6 worm cellular contexts compared by ENCODE assay signal in the genomic region with DNA sequence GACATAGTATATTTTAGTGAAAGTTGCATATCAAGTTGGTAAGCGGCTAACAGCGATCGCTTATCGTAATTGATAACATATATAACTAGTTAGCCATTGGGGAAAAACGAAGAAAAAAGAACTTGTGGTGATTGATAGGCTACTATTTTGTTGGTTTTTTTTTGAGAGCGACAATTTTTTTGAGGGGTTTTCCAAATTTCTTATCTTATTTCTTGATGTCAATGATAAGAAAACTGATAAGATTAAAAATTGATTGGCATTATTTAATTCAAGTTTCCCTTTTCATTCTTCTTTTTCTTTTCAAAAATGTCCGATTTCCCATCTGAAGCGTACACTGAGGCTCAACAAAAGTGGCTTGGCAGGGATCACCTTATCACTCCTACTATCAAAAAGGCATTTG.
A peak's percentile ranks its signal among the peaks of the same experiment; 100 is the strongest.
TF ChIP-seq lines count a peak whose summit lies in the region.

Gene prmt-6, plus strand, starts transcription at position 252 of the 400 bp plus-strand sequence.

TF ChIP-seq in whole organism, L1 larva, 84 proteins besides CTCF, POLR2A, EP300 and RAD21 (continues in another document):
- TF ChIP-seq nhr-71 (tag; optimal IDR thresholded peaks at IDR 0.05; lab: Kevin White, UChicago) (no peak), lir-3 (tag; optimal IDR thresholded peaks at IDR 0.05; lab: Kevin White, UChicago; ENCODE audit: poor library complexity) (no peak), nhr-85 (tag; lab: Kevin White, UChicago) (no peak), mep-1 (tag; optimal IDR thresholded peaks at IDR 0.05; lab: Kevin White, UChicago) (no peak), elt-2 (tag; optimal IDR thresholded peaks at IDR 0.05; lab: Kevin White, UChicago) (peak; percentile 72), nhr-77 (tag; optimal IDR thresholded peaks at IDR 0.05; lab: Kevin White, UChicago) (no peak), lin-15B (tag; optimal IDR thresholded peaks at IDR 0.05; lab: Kevin White, UChicago) (no peak), blmp-1 (tag; optimal IDR thresholded peaks at IDR 0.05; lab: Kevin White, UChicago) (peak; percentile 28), elt-3 (tag; optimal IDR thresholded peaks at IDR 0.05; lab: Kevin White, UChicago) (peak in 3 of 6 experiments; percentile 14 to 84 (median 36)), Y116A8C.19 (tag; optimal IDR thresholded peaks at IDR 0.05; lab: Kevin White, UChicago; ENCODE audit: borderline replicate concordance) (no peak), unc-62 (GFP tag; optimal IDR thresholded peaks at IDR 0.05; lab: Kevin White, UChicago) (no peak), pag-3 (tag; optimal IDR thresholded peaks at IDR 0.05; lab: Kevin White, UChicago; ENCODE audit: borderline replicate concordance, insufficient read depth) (no peak), dsc-1 (tag; optimal IDR thresholded peaks at IDR 0.05; lab: Kevin White, UChicago) (no peak), lin-35 (GFP tag; optimal IDR thresholded peaks at IDR 0.05; lab: Kevin White, UChicago) (no peak)

TF ChIP-seq in whole organism, L2 larva, 48 proteins besides CTCF, POLR2A, EP300 and RAD21:
- peak; percentile 11 for TF ChIP-seq fos-1 (tag; optimal IDR thresholded peaks at IDR 0.05; lab: Kevin White, UChicago)
- no peak for TF ChIP-seq Y55F3AM.14 (GFP tag; optimal IDR thresholded peaks at IDR 0.05; lab: Kevin White, UChicago)

TF ChIP-seq in whole organism, L3 larva, 47 proteins besides CTCF, POLR2A, EP300 and RAD21:
- no peak for TF ChIP-seq egl-27 (tag; optimal IDR thresholded peaks at IDR 0.05; lab: Kevin White, UChicago)
- TF ChIP-seq elt-3 (tag; optimal IDR thresholded peaks at IDR 0.05; lab: Kevin White, UChicago): peak in 1 of 3 experiments; percentile 26
- TF ChIP-seq pqm-1 (tag; optimal IDR thresholded peaks at IDR 0.05; lab: Kevin White, UChicago): peak; percentile 17
- peak; percentile 81 for TF ChIP-seq elt-2 (tag; optimal IDR thresholded peaks at IDR 0.05; lab: Kevin White, UChicago)
- no peak for TF ChIP-seq daf-12 (tag; optimal IDR thresholded peaks at IDR 0.05; lab: Kevin White, UChicago)
TF ChIP-seq in whole organism, L3 larva: peak in this region for 3.

TF ChIP-seq in whole organism, L4 larva, 104 proteins besides CTCF, POLR2A, EP300 and RAD21:
- peak; percentile 54; the same call in 1 of the 2 replicates for TF ChIP-seq dmd-6 (GFP tag; IDR thresholded peaks at IDR 0.05; lab: Robert Waterston, UW)
- peak; percentile 51 for TF ChIP-seq pqm-1 (tag; optimal IDR thresholded peaks at IDR 0.05; lab: Kevin White, UChicago)
- TF ChIP-seq attf-4 (tag; optimal IDR thresholded peaks at IDR 0.05; lab: Kevin White, UChicago): no peak
- peak; percentile 54 for TF ChIP-seq nhr-28 (tag; optimal IDR thresholded peaks at IDR 0.05; lab: Kevin White, UChicago)

TF ChIP-seq in whole organism, late embryonic, 69 proteins besides CTCF, POLR2A, EP300 and RAD21:
- TF ChIP-seq elt-2 (tag; optimal IDR thresholded peaks at IDR 0.05; lab: Kevin White, UChicago): peak; percentile 80
- no peak for TF ChIP-seq npax-4 (tag; optimal IDR thresholded peaks at IDR 0.05; lab: Kevin White, UChicago)

TF ChIP-seq in whole organism, young adult, 124 proteins besides CTCF, POLR2A, EP300 and RAD21:
- no peak for TF ChIP-seq egrh-3 (GFP tag; IDR thresholded peaks at IDR 0.05; lab: Robert Waterston, UW)
- TF ChIP-seq unc-62 (GFP tag; optimal IDR thresholded peaks at IDR 0.05; lab: Kevin White, UChicago): no peak
- TF ChIP-seq lin-40 (tag; optimal IDR thresholded peaks at IDR 0.05; lab: Kevin White, UChicago): peak; percentile 23
- no peak for TF ChIP-seq F49E8.2 (tag; optimal IDR thresholded peaks at IDR 0.05; lab: Kevin White, UChicago; ENCODE audit: insufficient read depth)
- no peak for TF ChIP-seq egl-18 (GFP tag; IDR thresholded peaks at IDR 0.05; lab: Robert Waterston, UW)
- TF ChIP-seq dox-1 (GFP tag; IDR thresholded peaks at IDR 0.05; lab: Robert Waterston, UW): no peak
- TF ChIP-seq repo-1 (tag; optimal IDR thresholded peaks at IDR 0.05; lab: Kevin White, UChicago): no peak
- no peak for TF ChIP-seq him-1 (tag; optimal IDR thresholded peaks at IDR 0.05; lab: Kevin White, UChicago)
- peak; percentile 60 for TF ChIP-seq nhr-80 (tag; optimal IDR thresholded peaks at IDR 0.05; lab: Kevin White, UChicago)
